Worm (Caenorhabditis elegans) whole organism, L1 larva: Measurements from ENCODE around the gene nstp-2.

Source experiments
- Y116A8C.19 ChIP-seq: sonication (generic microtip); optimal IDR thresholded peaks from 2 replicates; lab custom pipeline; 2016; ENCODE audit warnings: missing compliant biosample characterization, missing genetic modification characterization, borderline replicate concordance
- fkh-4 ChIP-seq: sonication (generic microtip); optimal IDR thresholded peaks from 2 replicates; lab custom pipeline; 2016; ENCODE audit warnings: missing compliant biosample characterization, missing genetic modification characterization, borderline replicate concordance
- nhr-28 ChIP-seq: fragments of 150-350 bp; optimal IDR thresholded peaks from 2 replicates; lab custom pipeline; 2014; ENCODE audit warnings: missing biosample characterization, missing genetic modification characterization
- nhr-90 ChIP-seq: sonication (generic microtip); optimal IDR thresholded peaks from 2 replicates; lab custom pipeline; 2016; ENCODE audit warnings: mild to moderate bottlenecking, missing genetic modification characterization, missing compliant biosample characterization; ENCODE audit not compliant: poor library complexity
- tbx-2 ChIP-seq: sonication (generic microtip); optimal IDR thresholded peaks from 2 replicates; lab custom pipeline; 2016; ENCODE audit warnings: missing genetic modification characterization, missing compliant biosample characterization

DNA sequence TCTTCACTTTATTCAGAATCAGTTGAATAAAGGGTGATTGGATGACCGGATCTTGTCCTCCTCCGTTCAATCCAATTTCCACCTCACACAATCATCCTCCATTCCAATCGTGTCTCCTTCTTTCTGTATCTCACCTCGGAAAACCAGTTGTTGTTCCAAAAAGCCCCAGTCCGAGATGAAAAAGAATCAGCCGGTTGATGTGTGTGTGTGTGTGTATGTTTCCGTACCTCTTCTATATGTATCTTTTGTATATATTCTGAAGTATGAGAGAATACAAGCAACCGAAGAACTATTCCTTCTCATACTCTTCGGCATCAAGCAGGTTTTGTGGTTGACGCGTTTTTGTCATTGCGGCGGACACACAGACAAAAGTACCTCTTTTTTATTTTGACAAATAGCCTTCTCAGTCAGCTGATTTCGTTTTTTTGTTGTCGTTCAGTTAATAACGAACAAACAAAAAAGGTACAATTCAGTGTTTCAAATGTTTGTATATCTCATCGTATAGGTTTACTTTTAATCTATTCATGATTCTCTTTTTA lies 47.7 kb upstream of the nstp-2 start:
- TF ChIP-seq nhr-90 (tag; lab: Kevin White, UChicago) (no peak), tbx-2 (tag; lab: Kevin White, UChicago) (no peak), fkh-4 (tag; lab: Kevin White, UChicago) (no peak), Y116A8C.19 (tag; lab: Kevin White, UChicago) (no peak), nhr-28 (no peak)
